Worm (Caenorhabditis elegans) whole organism, L4 larva: ENCODE measurements around the gene B0403.6.

Experiments
- D1046.2 ChIP-seq: fragments of 200-800 bp; sonication (Bioruptor generic); IDR thresholded peaks from 2 replicates; pipeline ENCODE4 v1.3.6; 2022; ENCODE audit warnings: missing genetic modification characterization, missing compliant biosample characterization
- F37D6.2 ChIP-seq: sonication (generic microtip); optimal IDR thresholded peaks from 2 replicates; lab custom pipeline; 2016; ENCODE audit warnings: mild to moderate bottlenecking, missing genetic modification characterization, missing compliant biosample characterization
- F49E8.2 ChIP-seq: sonication (generic microtip); optimal IDR thresholded peaks from 2 replicates; lab custom pipeline; 2016; ENCODE audit warnings: missing compliant biosample characterization, mild to moderate bottlenecking, missing genetic modification characterization, borderline replicate concordance
- ZK546.5 ChIP-seq, 2 experiments: sonication (generic microtip); optimal IDR thresholded peaks; 2 replicates each; lab custom pipeline; 2017; ENCODE audit warnings: missing biosample characterization in 2 of 2, missing genetic modification characterization in 2 of 2
- aha-1 ChIP-seq: fragments of 150-350 bp; peaks from one replicate; lab custom pipeline; 2014; ENCODE audit warnings: missing biosample characterization, missing genetic modification characterization
- attf-4 ChIP-seq: sonication (generic microtip); optimal IDR thresholded peaks from 3 replicates; lab custom pipeline; 2017; ENCODE audit warnings: missing biosample characterization, missing genetic modification characterization
- ceh-28 ChIP-seq: fragments of 150-350 bp; optimal IDR thresholded peaks from 2 replicates; lab custom pipeline; 2014; ENCODE audit warnings: missing biosample characterization, missing genetic modification reagents, missing genetic modification characterization
- ceh-44 ChIP-seq: fragments of 200-800 bp; sonication (Bioruptor generic); IDR thresholded peaks from 2 replicates; pipeline ENCODE4 v1.3.6; 2022; ENCODE audit warnings: missing genetic modification reagents, missing genetic modification characterization, missing compliant biosample characterization
- daf-12 ChIP-seq: fragments of 150-350 bp; optimal IDR thresholded peaks from 2 replicates; lab custom pipeline; 2014; ENCODE audit warnings: missing biosample characterization, missing genetic modification reagents, missing genetic modification characterization
- daf-16 ChIP-seq, 3 experiments: sonication (generic microtip); optimal IDR thresholded peaks; 2 replicates each; lab custom pipeline; 2016 to 2017; ENCODE audit warnings: missing genetic modification characterization in 3 of 3, missing genetic modification reagents in 3 of 3, mild to moderate bottlenecking in 2 of 3, missing compliant biosample characterization in 2 of 3, missing biosample characterization in 1 of 3, moderate library complexity in 1 of 3
- daf-19 ChIP-seq: fragments of 200-800 bp; sonication (Bioruptor generic); conservative IDR thresholded peaks from 2 replicates; pipeline ENCODE4 v1.3.6; 2022; ENCODE audit warnings: missing genetic modification characterization, missing compliant biosample characterization
- dpl-1 ChIP-seq: fragments of 150-350 bp; optimal IDR thresholded peaks from 2 replicates; lab custom pipeline; 2014; ENCODE audit warnings: missing biosample characterization, missing genetic modification reagents, missing genetic modification characterization
- egl-27 ChIP-seq: sonication (generic microtip); optimal IDR thresholded peaks from 3 replicates; lab custom pipeline; 2017; ENCODE audit warnings: missing biosample characterization, missing genetic modification reagents, missing genetic modification characterization
- fos-1 ChIP-seq: fragments of 150-350 bp; optimal IDR thresholded peaks from 2 replicates; lab custom pipeline; 2014; ENCODE audit warnings: missing biosample characterization, missing genetic modification characterization
- gei-8 ChIP-seq: fragments of 200-800 bp; sonication (Bioruptor generic); optimal IDR thresholded peaks from 2 replicates; lab custom pipeline; 2018; ENCODE audit warnings: mild to moderate bottlenecking, missing genetic modification characterization, missing compliant biosample characterization
- lin-15B ChIP-seq: fragments of 150-350 bp; sonication (generic microtip); optimal IDR thresholded peaks from 3 replicates; lab custom pipeline; 2014; ENCODE audit warnings: missing biosample characterization, missing genetic modification characterization
- lin-38 ChIP-seq: fragments of 200-800 bp; sonication (Bioruptor generic); IDR thresholded peaks from 2 replicates; pipeline ENCODE4 v1.3.6; 2022; ENCODE audit warnings: missing genetic modification reagents, missing genetic modification characterization, missing compliant biosample characterization
- lsy-2 ChIP-seq, 2 experiments: fragments of 150-350 bp in 1 of 2; sonication (generic microtip) in 1 of 2; optimal IDR thresholded peaks; 2 replicates each; lab custom pipeline; 2014 to 2017; ENCODE audit warnings: missing biosample characterization in 2 of 2, missing genetic modification characterization in 2 of 2
- mep-1 ChIP-seq: fragments of 150-350 bp; sonication (generic microtip); optimal IDR thresholded peaks from 3 replicates; lab custom pipeline; 2014; ENCODE audit warnings: missing biosample characterization, missing genetic modification characterization
- mes-2 ChIP-seq: sonication (generic microtip); optimal IDR thresholded peaks from 2 replicates; lab custom pipeline; 2016; ENCODE audit warnings: missing genotype, mild to moderate bottlenecking, missing genetic modification characterization, missing compliant biosample characterization; ENCODE audit not compliant: poor library complexity, severe bottlenecking
- mxl-2 ChIP-seq: fragments of 200-800 bp; sonication (Bioruptor generic); conservative IDR thresholded peaks from 2 replicates; pipeline ENCODE4 v1.3.6; 2022; ENCODE audit warnings: missing genetic modification reagents, missing genetic modification characterization, missing compliant biosample characterization
- nhr-237 ChIP-seq: sonication (generic microtip); optimal IDR thresholded peaks from 2 replicates; lab custom pipeline; 2017; ENCODE audit warnings: missing biosample characterization, missing genetic modification characterization
- nhr-28 ChIP-seq: fragments of 150-350 bp; optimal IDR thresholded peaks from 2 replicates; lab custom pipeline; 2014; ENCODE audit warnings: missing biosample characterization, missing genetic modification characterization
- nhr-41 ChIP-seq: fragments of 200-800 bp; sonication (Bioruptor generic); IDR thresholded peaks from 2 replicates; pipeline ENCODE4 v1.3.6; 2022; ENCODE audit warnings: missing genetic modification reagents, missing genetic modification characterization, missing compliant biosample characterization
- nhr-48 ChIP-seq: sonication (generic microtip); optimal IDR thresholded peaks from 2 replicates; lab custom pipeline; 2016; ENCODE audit warnings: mild to moderate bottlenecking, missing genetic modification characterization, missing compliant biosample characterization
- pqm-1 ChIP-seq: sonication (generic microtip); optimal IDR thresholded peaks from 2 replicates; lab custom pipeline; 2017; ENCODE audit warnings: missing biosample characterization, missing genetic modification characterization
- saeg-2 ChIP-seq: fragments of 200-800 bp; sonication (Bioruptor generic); IDR thresholded peaks from 2 replicates; pipeline ENCODE4 v1.3.6; 2022; ENCODE audit warnings: missing genetic modification reagents, missing genetic modification characterization, missing compliant biosample characterization
- skn-1 ChIP-seq: fragments of 150-350 bp; optimal IDR thresholded peaks from 2 replicates; lab custom pipeline; 2014; ENCODE audit warnings: missing biosample characterization, missing genetic modification characterization
- tag-97 ChIP-seq: fragments of 200-800 bp; sonication (Bioruptor generic); IDR thresholded peaks from 2 replicates; pipeline ENCODE4 v1.3.6; 2022; ENCODE audit warnings: missing genetic modification characterization, missing compliant biosample characterization
- tra-1 ChIP-seq: fragments of 200-800 bp; sonication (Bioruptor generic); IDR thresholded peaks from 2 replicates; pipeline ENCODE4 v1.3.6; 2022; ENCODE audit warnings: missing genetic modification reagents, missing genetic modification characterization, missing compliant biosample characterization
- unc-62 ChIP-seq, 3 experiments: fragments of 150-350 bp in 1 of 3; sonication (generic microtip); optimal IDR thresholded peaks in 2 of 3; peaks in 1 of 3; 1 replicate in 1 of 3; 2 replicates in 2 of 3; lab custom pipeline; 2014 to 2017; ENCODE audit warnings: missing biosample characterization in 3 of 3, missing genetic modification characterization in 3 of 3, missing genetic modification reagents in 3 of 3, missing genotype in 1 of 3
- zag-1 ChIP-seq: fragments of 150-350 bp; optimal IDR thresholded peaks from 2 replicates; lab custom pipeline; 2014; ENCODE audit warnings: missing biosample characterization, missing genetic modification characterization
- zip-11 ChIP-seq: fragments of 200-800 bp; sonication (Bioruptor generic); IDR thresholded peaks from 2 replicates; pipeline ENCODE4 v1.3.6; 2022; ENCODE audit warnings: missing genetic modification characterization, missing compliant biosample characterization

The B0403.6 gene

ce11 chrX:7075250-7075649 is at the start of gene B0403.6:
TSS of gene B0403.6 (minus strand) at chrX:7075350.
- TF ChIP-seq mxl-2 (GFP tag; lab: Robert Waterston, UW) = no peak
- TF ChIP-seq pqm-1 (tag; lab: Kevin White, UChicago) = no peak

DNA sequence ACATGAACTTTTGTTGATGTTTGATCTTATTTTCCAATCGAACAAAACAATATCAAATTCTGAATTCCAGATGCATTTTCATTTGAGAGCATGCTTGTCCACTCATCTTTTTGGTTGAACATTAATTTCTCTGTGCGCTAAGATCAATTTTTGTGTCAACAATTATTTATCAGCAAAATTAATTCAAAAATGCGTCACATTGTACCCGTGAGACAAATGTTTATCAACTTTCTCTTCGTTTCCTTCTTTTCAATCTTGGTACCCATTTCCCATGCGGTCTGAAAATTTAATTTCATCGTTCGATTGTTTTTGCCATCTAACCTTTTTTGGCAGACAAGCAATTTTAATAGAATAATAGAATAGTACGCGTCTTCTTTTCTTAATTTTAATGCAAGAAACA is 48.9 kb upstream of the B0403.6 start:
- TF ChIP-seq zag-1 (tag; lab: Kevin White, UChicago) = no peak
- no peak for TF ChIP-seq skn-1
- peak; percentile 50 for TF ChIP-seq pqm-1 (tag; lab: Kevin White, UChicago)
- TF ChIP-seq ceh-44 (GFP tag; lab: Robert Waterston, UW) = no peak
- no peak for TF ChIP-seq daf-16 (GFP tag; optimal IDR thresholded peaks at IDR 0.05; lab: Kevin White, UChicago)
- peak; percentile 69 for TF ChIP-seq daf-16 (tag; optimal IDR thresholded peaks at IDR 0.05; lab: Kevin White, UChicago)
- TF ChIP-seq daf-19 = no peak
- TF ChIP-seq nhr-48 (tag; lab: Kevin White, UChicago) = no peak
- peak in 1 of 2 experiments; percentile 48 for TF ChIP-seq unc-62 (GFP tag; optimal IDR thresholded peaks at IDR 0.05 in 1 of 2; lab: Kevin White, UChicago)
- no peak for TF ChIP-seq unc-62 (tag; optimal IDR thresholded peaks at IDR 0.05; lab: Kevin White, UChicago)
- no peak for TF ChIP-seq mep-1 (tag; lab: Kevin White, UChicago)
- TF ChIP-seq nhr-28 (tag; lab: Kevin White, UChicago) = peak; percentile 17
- TF ChIP-seq, all 104 proteins: peak for 4

DNA sequence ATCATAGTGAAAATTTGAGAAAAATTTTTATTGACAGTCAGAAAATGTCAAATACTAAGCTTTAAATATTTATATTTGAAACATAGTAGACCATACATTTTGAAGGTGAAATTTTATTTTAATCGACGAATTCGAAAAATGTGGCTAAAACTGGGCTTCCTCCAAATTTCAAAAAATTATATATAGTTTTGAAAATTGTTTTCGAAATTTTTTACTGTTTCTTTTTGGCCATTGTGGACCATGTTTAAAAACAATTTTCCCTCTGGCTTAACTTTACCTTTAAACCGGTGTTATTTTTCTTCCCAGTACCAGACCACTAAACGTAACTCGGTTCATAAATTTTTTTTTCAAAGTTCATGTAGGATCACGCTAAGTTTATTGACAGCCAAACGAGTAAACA is 47.5 kb upstream of the B0403.6 start:
- TF ChIP-seq unc-62 (GFP tag; optimal IDR thresholded peaks at IDR 0.05 in 1 of 2; lab: Kevin White, UChicago) (peak in 1 of 2 experiments; percentile 91), unc-62 (tag; optimal IDR thresholded peaks at IDR 0.05; lab: Kevin White, UChicago) (no peak), dpl-1 (GFP tag; lab: Kevin White, UChicago) (no peak)

DNA sequence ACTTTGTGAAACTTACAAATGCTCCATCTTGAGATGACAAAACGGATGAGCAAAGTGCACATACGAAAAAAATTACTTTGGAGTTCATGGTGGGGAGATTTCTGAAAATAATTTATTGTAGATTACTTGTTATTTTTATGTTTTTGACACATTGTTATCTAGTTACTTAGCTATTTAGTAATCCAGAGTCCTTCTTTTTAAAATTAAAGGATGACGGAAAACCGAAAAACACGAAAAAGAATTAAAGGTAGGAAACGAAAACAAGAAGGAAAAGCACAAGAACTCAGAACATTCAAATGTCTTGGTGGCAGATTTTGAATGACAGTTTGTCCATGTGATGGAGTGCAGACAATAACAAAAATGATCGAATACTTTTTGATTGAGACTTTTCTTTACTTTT is 41.7 kb upstream of the B0403.6 start, which contains the start of gene hen-1:
TSS of gene hen-1 (minus strand) at position 101 of the 400 bp plus-strand sequence.
- TF ChIP-seq D1046.2 (GFP tag; lab: Robert Waterston, UW) = no peak
- TF ChIP-seq ceh-28 (tag; lab: Kevin White, UChicago) = no peak
- TF ChIP-seq unc-62 (GFP tag; optimal IDR thresholded peaks at IDR 0.05 in 1 of 2; lab: Kevin White, UChicago) = peak in 1 of 2 experiments; percentile 23
- TF ChIP-seq unc-62 (tag; optimal IDR thresholded peaks at IDR 0.05; lab: Kevin White, UChicago) = no peak
- TF ChIP-seq, all 104 proteins: peak for 1

DNA sequence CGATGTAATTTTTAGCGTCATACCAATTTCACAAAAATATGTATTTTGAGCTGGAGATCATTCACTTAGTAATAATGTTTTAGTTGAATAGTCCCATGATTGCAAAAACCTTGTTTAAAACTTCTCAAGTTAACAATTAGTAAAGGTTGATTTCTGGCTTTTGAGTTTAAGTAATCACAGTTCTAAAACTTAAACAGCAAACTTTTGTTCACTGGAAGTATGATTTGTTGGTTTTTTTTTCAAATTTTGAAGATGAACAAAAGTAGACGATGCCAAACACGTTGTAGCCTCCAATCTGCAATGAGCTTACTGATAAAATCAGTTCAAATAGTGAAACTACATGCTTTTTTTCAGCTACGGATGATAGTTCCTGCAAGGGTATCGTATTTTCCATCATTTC is 37.4 kb upstream of the B0403.6 start, which contains the start of gene C36B7.1:
TSS of gene C36B7.1 (plus strand) at position 301 of the 400 bp plus-strand sequence.
- TF ChIP-seq lin-15B (tag; lab: Kevin White, UChicago) (no peak), nhr-28 (tag; lab: Kevin White, UChicago) (no peak), lin-38 (no peak), zip-11 (GFP tag; lab: Robert Waterston, UW) (no peak), nhr-41 (no peak), ZK546.5 (tag; optimal IDR thresholded peaks at IDR 0.05; lab: Kevin White, UChicago) (no peak), tag-97 (no peak)

ce11 chrX:7106103-7106502 is 31.0 kb upstream of the B0403.6 start, which contains the start of gene C36B7.2:
TSS of gene C36B7.2 (plus strand) at chrX:7106403.
- TF ChIP-seq attf-4 (tag; lab: Kevin White, UChicago) (no peak), aha-1 (tag; lab: Kevin White, UChicago) (peak; percentile 22)
- TF ChIP-seq, all 104 proteins: peak for 1

- TF ChIP-seq lsy-2 (tag; optimal IDR thresholded peaks at IDR 0.05; lab: Kevin White, UChicago) (no peak), egl-27 (no peak), saeg-2 (GFP tag; lab: Robert Waterston, UW) (no peak), unc-62 (GFP tag; optimal IDR thresholded peaks at IDR 0.05 in 1 of 2; lab: Kevin White, UChicago) (no peak), unc-62 (tag; optimal IDR thresholded peaks at IDR 0.05; lab: Kevin White, UChicago) (no peak), mes-2 (tag; lab: Kevin White, UChicago) (no peak), F37D6.2 (no peak), lin-38 (no peak), F49E8.2 (tag; lab: Kevin White, UChicago) (no peak), tra-1 (no peak), fos-1 (tag; lab: Kevin White, UChicago) (no peak), gei-8 (GFP tag; lab: Kevin White, UChicago) (no peak), nhr-237 (tag; lab: Kevin White, UChicago) (no peak), daf-12 (no peak)
Measured at ce11 chrX:7101477-7101876, 26.3 kb upstream of the B0403.6 start, which contains the start of gene C36B7.3. TSS of gene C36B7.3 (plus strand) at chrX:7101777.
